Fruit fly (Drosophila melanogaster) whole organism, wandering third instar larva: Measurements from ENCODE around the gene armi.

ENCODE experiments used
- Abd-B ChIP-seq: fragments of >200 bp; optimal IDR thresholded peaks from 2 replicates; lab custom pipeline; 2017; ENCODE audit warnings: missing biosample characterization, missing genetic modification characterization
- CG32264 ChIP-seq: fragments of 200-800 bp; sonication (Bioruptor generic); optimal IDR thresholded peaks from 2 replicates; lab custom pipeline; 2016; ENCODE audit warnings: missing biosample characterization, missing genetic modification characterization
- CG9705 ChIP-seq: fragments of 200-800 bp; sonication (Bioruptor generic); optimal IDR thresholded peaks from 2 replicates; lab custom pipeline; 2018; ENCODE audit warnings: missing biosample characterization, mild to moderate bottlenecking, missing genetic modification characterization
- CrebA ChIP-seq: fragments of 200-800 bp; sonication (Bioruptor generic); optimal IDR thresholded peaks from 2 replicates; lab custom pipeline; 2016; ENCODE audit warnings: missing biosample characterization, mild to moderate bottlenecking, missing genetic modification characterization, borderline replicate concordance
- Dfd ChIP-seq: fragments of >200 bp; optimal IDR thresholded peaks from 2 replicates; lab custom pipeline; 2017; ENCODE audit warnings: missing biosample characterization, missing genetic modification characterization
- Dif ChIP-seq: fragments of 200-275, 200-300 bp; sonication (Bioruptor generic); optimal IDR thresholded peaks from 2 replicates; lab custom pipeline; 2018; ENCODE audit warnings: missing biosample characterization, missing genetic modification characterization; ENCODE audit not compliant: partially characterized antibody
- GATAd ChIP-seq: sonication (Bioruptor generic); optimal IDR thresholded peaks from 2 replicates; lab custom pipeline; 2016; ENCODE audit warnings: missing biosample characterization, missing genetic modification characterization
- HLH106 ChIP-seq: fragments of 200-800 bp; optimal IDR thresholded peaks from 3 replicates; lab custom pipeline; 2019; ENCODE audit warnings: missing biosample characterization, mild to moderate bottlenecking, missing genetic modification characterization, moderate library complexity
- Hnf4 ChIP-seq: fragments of 200-800 bp; sonication (Bioruptor generic); optimal IDR thresholded peaks from 2 replicates; lab custom pipeline; 2016; ENCODE audit warnings: missing biosample characterization, mild to moderate bottlenecking, missing genetic modification characterization
- Hr78 ChIP-seq: fragments of >200 bp; optimal IDR thresholded peaks from 2 replicates; lab custom pipeline; 2017; ENCODE audit warnings: missing biosample characterization, missing genetic modification characterization
- Hr83 ChIP-seq: fragments of 200-300 bp; sonication (Bioruptor generic); optimal IDR thresholded peaks from 2 replicates; lab custom pipeline; 2016; ENCODE audit warnings: missing biosample characterization, mild to moderate bottlenecking, missing genetic modification characterization, moderate library complexity; ENCODE audit not compliant: poor library complexity, severe bottlenecking
- Jra ChIP-seq: sonication (Bioruptor generic); optimal IDR thresholded peaks from 2 replicates; lab custom pipeline; 2016; ENCODE audit warnings: missing biosample characterization, missing genetic modification characterization
- Mio ChIP-seq: sonication (Bioruptor generic); optimal IDR thresholded peaks from 2 replicates; lab custom pipeline; 2016; ENCODE audit warnings: missing biosample characterization, missing genetic modification characterization
- Myc ChIP-seq: fragments of >200 bp; optimal IDR thresholded peaks from 2 replicates; lab custom pipeline; 2017
- N ChIP-seq: fragments of >200 bp; optimal IDR thresholded peaks from 2 replicates; lab custom pipeline; 2018; ENCODE audit warnings: missing biosample characterization, missing external identifiers, missing genetic modification characterization
- OdsH ChIP-seq: fragments of 200-800 bp; sonication (Bioruptor generic); optimal IDR thresholded peaks from 2 replicates; lab custom pipeline; 2016; ENCODE audit warnings: missing biosample characterization, mild to moderate bottlenecking, missing genetic modification characterization
- Rel ChIP-seq, 2 experiments: fragments of 200-800 bp; sonication (Bioruptor generic) in 1 of 2; optimal IDR thresholded peaks; 2 replicates in 1 of 2; 3 replicates in 1 of 2; lab custom pipeline; 2016 to 2019; ENCODE audit warnings: mild to moderate bottlenecking in 2 of 2, missing biosample characterization in 2 of 2, missing genetic modification characterization in 2 of 2, moderate library complexity in 1 of 2
- Sp1 ChIP-seq: fragments of 200-800 bp; sonication (Bioruptor generic); optimal IDR thresholded peaks from 3 replicates; lab custom pipeline; 2019; ENCODE audit warnings: missing biosample characterization, mild to moderate bottlenecking, missing genetic modification characterization, moderate library complexity
- Vsx2 ChIP-seq: fragments of 200-300, 225-300 bp; sonication (Bioruptor generic); optimal IDR thresholded peaks from 2 replicates; lab custom pipeline; 2018; ENCODE audit warnings: missing biosample characterization, missing genetic modification characterization; ENCODE audit not compliant: partially characterized antibody
- br ChIP-seq: fragments of 200-800 bp; sonication (Bioruptor generic); optimal IDR thresholded peaks from 2 replicates; lab custom pipeline; 2016; ENCODE audit warnings: missing biosample characterization, missing genetic modification characterization
- brk ChIP-seq: fragments of 200-800 bp; sonication (Bioruptor generic); optimal IDR thresholded peaks from 2 replicates; lab custom pipeline; 2016; ENCODE audit warnings: missing biosample characterization, mild to moderate bottlenecking, missing genetic modification characterization
- dl ChIP-seq, 2 experiments: fragments of 175-275, 200-275 bp in 1 of 2; fragments of 200-275 bp in 1 of 2; sonication (Bioruptor generic); optimal IDR thresholded peaks; lab custom pipeline; 2018; ENCODE audit warnings: mild to moderate bottlenecking in 2 of 2, missing biosample characterization in 2 of 2, missing genetic modification characterization in 2 of 2, moderate library complexity in 2 of 2; ENCODE audit not compliant: partially characterized antibody in 2 of 2, insufficient read depth in 1 of 2
- dmrt93B ChIP-seq: fragments of 200-800 bp; sonication (Bioruptor generic); optimal IDR thresholded peaks from 2 replicates; lab custom pipeline; 2018; ENCODE audit warnings: missing biosample characterization, mild to moderate bottlenecking, missing genetic modification characterization
- dsf ChIP-seq: sonication (Bioruptor generic); optimal IDR thresholded peaks from 2 replicates; lab custom pipeline; 2016; ENCODE audit warnings: missing biosample characterization, missing genetic modification characterization, borderline replicate concordance
- ey ChIP-seq: fragments of 200-800 bp; sonication (Bioruptor generic); optimal IDR thresholded peaks from 2 replicates; lab custom pipeline; 2016; ENCODE audit warnings: missing biosample characterization, missing genetic modification characterization
- foxo ChIP-seq, 2 experiments: fragments of 200-800 bp; sonication (Bioruptor generic); optimal IDR thresholded peaks; 2 replicates in 1 of 2; 3 replicates in 1 of 2; lab custom pipeline; 2016 to 2017; ENCODE audit warnings: missing biosample characterization in 2 of 2, missing genetic modification characterization in 2 of 2
- fru ChIP-seq: fragments of 200-800 bp; sonication (Bioruptor generic); optimal IDR thresholded peaks from 3 replicates; lab custom pipeline; 2016; ENCODE audit warnings: missing biosample characterization, mild to moderate bottlenecking, missing genetic modification characterization
- h ChIP-seq: fragments of 200-800 bp; sonication (Bioruptor generic); optimal IDR thresholded peaks from 3 replicates; lab custom pipeline; 2016; ENCODE audit warnings: missing biosample characterization, mild to moderate bottlenecking, missing genetic modification characterization
- jim ChIP-seq: fragments of 175-275, 200-325 bp; sonication (Bioruptor generic); optimal IDR thresholded peaks from 2 replicates; lab custom pipeline; 2016; ENCODE audit warnings: missing biosample characterization, mild to moderate bottlenecking, missing genetic modification characterization
- lola ChIP-seq: fragments of >200 bp; optimal IDR thresholded peaks from 2 replicates; lab custom pipeline; 2017; ENCODE audit warnings: missing biosample characterization, missing genetic modification characterization
- pan ChIP-seq: fragments of >200 bp; optimal IDR thresholded peaks from 2 replicates; lab custom pipeline; 2017
- psq ChIP-seq: fragments of 200-800 bp; sonication (Bioruptor generic); optimal IDR thresholded peaks from 3 replicates; lab custom pipeline; 2017; ENCODE audit warnings: missing biosample characterization, mild to moderate bottlenecking, missing genetic modification characterization, moderate library complexity
- rgr ChIP-seq: fragments of 200-800 bp; sonication (Bioruptor generic); optimal IDR thresholded peaks from 3 replicates; lab custom pipeline; 2016; ENCODE audit warnings: missing biosample characterization, mild to moderate bottlenecking, missing genetic modification characterization
- sage ChIP-seq: fragments of 200-800 bp; sonication (Bioruptor generic); optimal IDR thresholded peaks from 2 replicates; lab custom pipeline; 2016; ENCODE audit warnings: missing biosample characterization, mild to moderate bottlenecking, missing genetic modification characterization
- sv ChIP-seq: fragments of 200-800 bp; sonication (Bioruptor generic); optimal IDR thresholded peaks from 3 replicates; lab custom pipeline; 2016; ENCODE audit warnings: missing biosample characterization, missing genetic modification characterization
- tai ChIP-seq: sonication (Bioruptor generic); optimal IDR thresholded peaks from 2 replicates; lab custom pipeline; 2016; ENCODE audit warnings: missing biosample characterization, missing genetic modification characterization
- usp ChIP-seq: fragments of >200 bp; optimal IDR thresholded peaks from 2 replicates; lab custom pipeline; 2017; ENCODE audit warnings: missing biosample characterization, missing genetic modification characterization
- woc ChIP-seq: sonication (Bioruptor generic); optimal IDR thresholded peaks from 2 replicates; lab custom pipeline; 2016; ENCODE audit warnings: missing biosample characterization, mild to moderate bottlenecking, missing genetic modification characterization

armi gene

dm6 chr3L:3514020-3514419, 52.9 kb downstream of the armi start (continued):
- TF ChIP-seq jim (GFP tag; lab: Kevin White, UChicago) (no peak), dl (GFP tag; optimal IDR thresholded peaks at IDR 0.05; lab: Kevin White, UChicago; ENCODE audit: insufficient read depth in 1 of 2, partially characterized antibody in 2 of 2) (no peak), Dif (no peak), sv (GFP tag; lab: Kevin White, UChicago) (no peak), dsf (GFP tag; lab: Kevin White, UChicago) (no peak), foxo (GFP tag; optimal IDR thresholded peaks at IDR 0.05; lab: Kevin White, UChicago) (peak in 1 of 2 experiments; percentile 77), Mio (GFP tag; lab: Kevin White, UChicago) (no peak), CG32264 (GFP tag; lab: Kevin White, UChicago) (peak; percentile 46)

- no peak for TF ChIP-seq pan (lab: Kevin White, UChicago)
- TF ChIP-seq dmrt93B (GFP tag; lab: Kevin White, UChicago): no peak
- TF ChIP-seq OdsH: no peak
- no peak for TF ChIP-seq brk
- TF ChIP-seq woc (GFP tag; lab: Kevin White, UChicago): no peak
- TF ChIP-seq Jra (GFP tag; lab: Kevin White, UChicago): no peak
- TF ChIP-seq HLH106: peak; percentile 8
- peak; percentile 58 for TF ChIP-seq Sp1 (GFP tag; lab: Kevin White, UChicago)
- peak; percentile 8 for TF ChIP-seq Hnf4 (GFP tag; lab: Kevin White, UChicago)
- TF ChIP-seq Myc (lab: Kevin White, UChicago): no peak
- no peak for TF ChIP-seq psq
- TF ChIP-seq N (GFP tag; lab: Kevin White, UChicago): peak; percentile 37
- TF ChIP-seq dsf (GFP tag; lab: Kevin White, UChicago): no peak
- TF ChIP-seq foxo (GFP tag; optimal IDR thresholded peaks at IDR 0.05; lab: Kevin White, UChicago): peak in 1 of 2 experiments; percentile 34
- TF ChIP-seq jim (GFP tag; lab: Kevin White, UChicago): no peak
- no peak for TF ChIP-seq lola (GFP tag; lab: Kevin White, UChicago)
- no peak for TF ChIP-seq Hr83
- no peak for TF ChIP-seq CG9705 (GFP tag; lab: Kevin White, UChicago)
- TF ChIP-seq Dif: no peak
- no peak for TF ChIP-seq sage
- no peak for TF ChIP-seq br (GFP tag; lab: Kevin White, UChicago)
- no peak for TF ChIP-seq Mio (GFP tag; lab: Kevin White, UChicago)
- TF ChIP-seq ey (GFP tag; lab: Kevin White, UChicago): no peak
- no peak for TF ChIP-seq Vsx2
- TF ChIP-seq dl (GFP tag; optimal IDR thresholded peaks at IDR 0.05; lab: Kevin White, UChicago; ENCODE audit: insufficient read depth in 1 of 2, partially characterized antibody in 2 of 2): no peak
- TF ChIP-seq sv (GFP tag; lab: Kevin White, UChicago): no peak
- no peak for TF ChIP-seq Dfd (GFP tag; lab: Kevin White, UChicago)
- no peak for TF ChIP-seq Hr78 (GFP tag; lab: Kevin White, UChicago)
- TF ChIP-seq GATAd (GFP tag; lab: Kevin White, UChicago): no peak
- TF ChIP-seq rgr (GFP tag; lab: Kevin White, UChicago): no peak
- TF ChIP-seq CG32264 (GFP tag; lab: Kevin White, UChicago): no peak
- no peak for TF ChIP-seq usp
- TF ChIP-seq fru: no peak
- no peak for TF ChIP-seq CrebA (GFP tag; lab: Kevin White, UChicago)
- TF ChIP-seq Abd-B (GFP tag; lab: Kevin White, UChicago): no peak
- peak; percentile 10 for TF ChIP-seq h (GFP tag; lab: Kevin White, UChicago)
- no peak for TF ChIP-seq tai
- no peak for TF ChIP-seq Rel (GFP tag; optimal IDR thresholded peaks at IDR 0.05; lab: Kevin White, UChicago)
- peak; percentile 59 for TF ChIP-seq Rel (tag; optimal IDR thresholded peaks at IDR 0.05; lab: Kevin White, UChicago)
Observed at dm6 chr3L:3515280-3516020, 54.3 kb downstream of the armi start, which contains the start of gene Eip63E. Gene Eip63E (plus strand): TSS chr3L:3515751.
